Fruit fly (Drosophila melanogaster) whole organism, pupa: ENCODE results near the gene Dad1.

Experiments used
- CG10348 ChIP-seq: fragments of 200-800 bp; sonication (Bioruptor generic); IDR thresholded peaks from 2 replicates; pipeline ENCODE4 v1.3.6; 2022; ENCODE audit warnings: missing biosample characterization, missing genetic modification characterization
- CG12605 ChIP-seq: fragments of 200-800 bp; sonication (Bioruptor generic); IDR thresholded peaks from 2 replicates; pipeline ENCODE4 v1.3.6; 2022; ENCODE audit warnings: missing biosample characterization, missing genetic modification characterization
- CG13204 ChIP-seq: fragments of 200-800 bp; sonication (Bioruptor generic); optimal IDR thresholded peaks from 2 replicates; lab custom pipeline; 2018; ENCODE audit warnings: missing biosample characterization, mild to moderate bottlenecking, missing genetic modification characterization, moderate library complexity
- CG14655 ChIP-seq: fragments of 200-800 bp; sonication (Bioruptor generic); optimal IDR thresholded peaks from 3 replicates; lab custom pipeline; 2017; ENCODE audit warnings: mild to moderate bottlenecking, missing biosample characterization, missing genetic modification reagents, missing genetic modification characterization
- CG15710 ChIP-seq: fragments of 200-800 bp; sonication (Bioruptor generic); optimal IDR thresholded peaks from 2 replicates; lab custom pipeline; 2018; ENCODE audit warnings: missing biosample characterization, mild to moderate bottlenecking, missing genetic modification characterization, moderate library complexity
- CG17806 ChIP-seq: fragments of 200-800 bp; sonication (Bioruptor generic); optimal IDR thresholded peaks from 2 replicates; lab custom pipeline; 2018; ENCODE audit warnings: missing biosample characterization, mild to moderate bottlenecking, missing genetic modification characterization, moderate library complexity
- CG32121 ChIP-seq: fragments of 200-800 bp; sonication (Bioruptor generic); IDR thresholded peaks from 2 replicates; pipeline ENCODE4 v1.3.6; 2022; ENCODE audit warnings: missing biosample characterization, missing genetic modification characterization
- CG34367 ChIP-seq: fragments of 200-800 bp; sonication (Bioruptor generic); optimal IDR thresholded peaks from 2 replicates; lab custom pipeline; 2018; ENCODE audit warnings: missing biosample characterization, mild to moderate bottlenecking, missing genetic modification characterization
- CG4496 ChIP-seq: fragments of 200-800 bp; sonication (Bioruptor generic); IDR thresholded peaks from 3 replicates; pipeline ENCODE4 v1.3.6; 2022; ENCODE audit warnings: missing biosample characterization, missing genetic modification characterization
- CG8159 ChIP-seq: fragments of 200-800 bp; sonication (Bioruptor generic); optimal IDR thresholded peaks from 3 replicates; lab custom pipeline; 2018; ENCODE audit warnings: missing biosample characterization, mild to moderate bottlenecking, missing genetic modification characterization, moderate library complexity
- CG8301 ChIP-seq: fragments of 200-800 bp; sonication (Bioruptor generic); optimal IDR thresholded peaks from 2 replicates; lab custom pipeline; 2018; ENCODE audit warnings: missing biosample characterization, mild to moderate bottlenecking, missing genetic modification characterization
- CG9948 ChIP-seq: fragments of 200-800 bp; sonication (Bioruptor generic); optimal IDR thresholded peaks from 2 replicates; lab custom pipeline; 2018; ENCODE audit warnings: missing biosample characterization, mild to moderate bottlenecking, missing genetic modification characterization, moderate library complexity
- D1 ChIP-seq: fragments of 200-800 bp; sonication (Bioruptor generic); optimal IDR thresholded peaks from 2 replicates; lab custom pipeline; 2018; ENCODE audit warnings: missing biosample characterization, mild to moderate bottlenecking, missing genetic modification characterization, moderate library complexity
- EcR ChIP-seq: fragments of 200-800 bp; sonication (Bioruptor generic); optimal IDR thresholded peaks from 3 replicates; lab custom pipeline; 2019; ENCODE audit warnings: missing biosample characterization, missing genetic modification characterization, mild to moderate bottlenecking, moderate library complexity, missing genetic modification reagents
- Ets98B ChIP-seq: fragments of 200-800 bp; sonication (Bioruptor generic); IDR thresholded peaks from 2 replicates; pipeline ENCODE4 v1.3.6; 2022; ENCODE audit warnings: missing biosample characterization, missing genetic modification characterization
- Pif1A ChIP-seq: fragments of 200-800 bp; sonication (Bioruptor generic); optimal IDR thresholded peaks from 3 replicates; lab custom pipeline; 2016; ENCODE audit warnings: missing biosample characterization, missing genetic modification characterization
- Pif1B ChIP-seq: fragments of 200-800 bp; sonication (Bioruptor generic); optimal IDR thresholded peaks from 3 replicates; lab custom pipeline; 2016; ENCODE audit warnings: missing biosample characterization, missing genetic modification characterization
- Snoo ChIP-seq: fragments of 200-800 bp; sonication (Bioruptor generic); optimal IDR thresholded peaks from 3 replicates; lab custom pipeline; 2017; ENCODE audit warnings: missing biosample characterization, mild to moderate bottlenecking, missing genetic modification characterization, inconsistent platforms
- fd96Ca ChIP-seq: fragments of 200-800 bp; sonication (Bioruptor generic); IDR thresholded peaks from 3 replicates; pipeline ENCODE4 v1.3.6; 2022; ENCODE audit warnings: missing biosample characterization, missing genetic modification characterization
- gl ChIP-seq: fragments of 200-800 bp; sonication (Bioruptor generic); optimal IDR thresholded peaks from 2 replicates; lab custom pipeline; 2018; ENCODE audit warnings: missing biosample characterization, mild to moderate bottlenecking, missing genetic modification characterization
- rn ChIP-seq: fragments of 200-800 bp; sonication (Bioruptor generic); IDR thresholded peaks from 2 replicates; pipeline ENCODE4 v1.3.6; 2022; ENCODE audit warnings: missing biosample characterization, missing genetic modification characterization

Dad1 gene

DNA sequence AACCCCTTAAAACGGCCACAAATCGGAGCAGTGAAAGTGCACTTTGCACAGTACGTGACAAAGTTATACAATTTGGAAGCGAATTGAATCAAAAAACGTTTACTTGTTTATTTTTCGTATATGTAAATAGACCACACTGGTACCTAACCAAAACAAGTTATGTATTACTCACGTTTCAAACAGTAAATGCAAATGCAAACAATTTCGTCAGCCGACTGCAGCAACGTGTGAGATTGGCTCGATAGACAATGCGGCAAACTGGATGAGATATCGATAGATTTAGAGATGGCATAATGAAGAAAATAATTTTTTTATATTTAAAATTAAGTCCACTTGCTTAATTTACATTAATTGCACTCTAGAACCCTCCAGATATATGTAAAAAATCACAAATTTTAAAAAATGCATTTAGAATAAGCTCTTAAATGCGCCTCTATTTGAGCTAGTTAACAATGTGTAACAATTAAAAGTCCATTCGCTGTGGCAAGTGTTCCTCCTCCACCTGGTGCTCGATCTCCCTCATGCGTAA lies 2.4 kb downstream of the Dad1 start, which contains the start of gene AlaRS:
AlaRS (minus strand) TSS at position 257 of the 529 bp plus-strand sequence.
- TF ChIP-seq CG17806 (tag; lab: Kevin White, UChicago) (peak; percentile 28), CG32121 (GFP tag; lab: Robert Waterston, UW) (no peak), D1 (tag; lab: Kevin White, UChicago) (no peak), CG9948 (tag; lab: Kevin White, UChicago) (peak; percentile 16), CG15710 (tag; lab: Kevin White, UChicago) (peak; percentile 32), CG12605 (GFP tag; lab: Robert Waterston, UW) (no peak), CG10348 (GFP tag; lab: Robert Waterston, UW) (no peak), Pif1B (GFP tag; lab: Kevin White, UChicago) (peak; percentile 51), Pif1A (peak; percentile 31), Snoo (peak; percentile 21), CG8301 (tag; lab: Kevin White, UChicago) (no peak), CG8159 (tag; lab: Kevin White, UChicago) (peak; percentile 36), CG34367 (tag; lab: Kevin White, UChicago) (peak; percentile 5), Ets98B (GFP tag; lab: Robert Waterston, UW) (peak; percentile 37), EcR (no peak), CG14655 (GFP tag; lab: Kevin White, UChicago) (peak; percentile 2)

DNA sequence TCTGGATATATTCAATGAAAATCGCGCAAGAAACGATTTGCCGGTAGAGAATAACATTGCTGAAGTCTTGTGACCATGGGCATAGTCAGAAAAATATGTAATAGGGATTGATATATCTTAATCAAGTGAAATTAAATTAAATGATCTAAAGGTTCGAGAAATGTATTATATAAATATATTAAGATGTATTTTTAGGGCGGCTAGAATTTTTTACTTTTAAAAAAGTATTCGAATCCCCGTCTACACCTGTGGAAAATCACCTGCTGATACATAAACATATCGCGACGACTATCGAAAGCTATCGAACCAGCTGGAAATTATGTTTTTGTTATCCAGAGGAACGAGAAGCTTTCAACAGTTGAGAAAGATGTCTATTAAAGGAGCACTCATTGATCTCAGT lies 7.2 kb downstream of the Dad1 start, which contains the start of the genes CG13390 and CG17294:
CG13390 (minus strand) TSS at position 81 of the 400 bp plus-strand sequence.
CG17294 (plus strand) TSS at position 319 of the 400 bp plus-strand sequence.
- TF ChIP-seq CG8301 (tag; lab: Kevin White, UChicago) = peak; percentile 99
- peak; percentile 99 for TF ChIP-seq CG12605 (GFP tag; lab: Robert Waterston, UW)
- TF ChIP-seq CG14655 (GFP tag; lab: Kevin White, UChicago) = peak; percentile 100
- peak; percentile 72 for TF ChIP-seq EcR
- TF ChIP-seq CG17806 (tag; lab: Kevin White, UChicago) = peak; percentile 100
- TF ChIP-seq CG13204 (GFP tag; lab: Kevin White, UChicago) = peak; percentile 98
- TF ChIP-seq CG10348 (GFP tag; lab: Robert Waterston, UW) = peak; percentile 97
- TF ChIP-seq CG34367 (tag; lab: Kevin White, UChicago) = peak; percentile 99
- peak; percentile 100 for TF ChIP-seq Snoo
- peak; percentile 100 for TF ChIP-seq CG9948 (tag; lab: Kevin White, UChicago)
- TF ChIP-seq CG15710 (tag; lab: Kevin White, UChicago) = peak; percentile 100
- TF ChIP-seq D1 (tag; lab: Kevin White, UChicago) = peak; percentile 99
- TF ChIP-seq CG8159 (tag; lab: Kevin White, UChicago) = peak; percentile 100
- peak; percentile 98 for TF ChIP-seq gl (tag; lab: Kevin White, UChicago)
- peak; percentile 100 for TF ChIP-seq Ets98B (GFP tag; lab: Robert Waterston, UW)
- peak; percentile 99 for TF ChIP-seq Pif1A
- TF ChIP-seq CG4496 (GFP tag; lab: Robert Waterston, UW) = peak; percentile 100
- peak; percentile 99 for TF ChIP-seq rn (GFP tag; lab: Robert Waterston, UW)
- peak; percentile 96 for TF ChIP-seq fd96Ca
- peak; percentile 100 for TF ChIP-seq CG32121 (GFP tag; lab: Robert Waterston, UW)
- peak; percentile 99 for TF ChIP-seq Pif1B (GFP tag; lab: Kevin White, UChicago)

- no peak for TF ChIP-seq CG32121 (GFP tag; lab: Robert Waterston, UW)
Measured at dm6 chr2L:8374235-8374634, 9.7 kb downstream of the Dad1 start, which contains the start of gene Wdr82. TSS of gene Wdr82 (plus strand) at chr2L:8374461.

dm6 chr2L:8372248-8372647 lies 11.7 kb downstream of the Dad1 start:
- TF ChIP-seq CG14655 (GFP tag; lab: Kevin White, UChicago) = no peak
- TF ChIP-seq CG10348 (GFP tag; lab: Robert Waterston, UW) = no peak
- no peak for TF ChIP-seq CG15710 (tag; lab: Kevin White, UChicago)
- TF ChIP-seq Pif1A = no peak
- no peak for TF ChIP-seq CG17806 (tag; lab: Kevin White, UChicago)
- no peak for TF ChIP-seq CG32121 (GFP tag; lab: Robert Waterston, UW)
- TF ChIP-seq Snoo = no peak
- no peak for TF ChIP-seq CG8159 (tag; lab: Kevin White, UChicago)
- no peak for TF ChIP-seq EcR
- no peak for TF ChIP-seq gl (tag; lab: Kevin White, UChicago)
- no peak for TF ChIP-seq fd96Ca
- TF ChIP-seq Pif1B (GFP tag; lab: Kevin White, UChicago) = no peak
- TF ChIP-seq rn (GFP tag; lab: Robert Waterston, UW) = no peak
- TF ChIP-seq D1 (tag; lab: Kevin White, UChicago) = no peak
- TF ChIP-seq Ets98B (GFP tag; lab: Robert Waterston, UW) = no peak
- no peak for TF ChIP-seq CG13204 (GFP tag; lab: Kevin White, UChicago)

dm6 chr2L:8371354-8371937 lies 12.5 kb downstream of the Dad1 start:
- TF ChIP-seq CG13204 (GFP tag; lab: Kevin White, UChicago) (no peak), CG32121 (GFP tag; lab: Robert Waterston, UW) (peak; percentile 13; the same call in 1 of the 2 replicates), CG9948 (tag; lab: Kevin White, UChicago) (peak; percentile 4), Ets98B (GFP tag; lab: Robert Waterston, UW) (no peak)
